Worm (Caenorhabditis elegans) whole organism, L4/young adult: ENCODE data around the gene pgph-2.
A peak's percentile ranks its signal among the peaks of the same experiment; 100 is the strongest.
"Not testable (repeated sequence)": the region's sequence is repeated elsewhere in the genome, so short reads cannot be mapped to it uniquely, and the experiment has no call there.

Source experiments
- W03F9.2 ChIP-seq: fragments of 150-350 bp; optimal IDR thresholded peaks from 2 replicates; lab custom pipeline; 2014; ENCODE audit warnings: missing biosample characterization, missing genetic modification characterization
- dao-5 ChIP-seq: sonication (generic microtip); optimal IDR thresholded peaks from 2 replicates; lab custom pipeline; 2016; ENCODE audit warnings: missing genotype, missing genetic modification characterization, moderate library complexity, missing compliant biosample characterization
- him-1 ChIP-seq: sonication (generic microtip); optimal IDR thresholded peaks from 2 replicates; lab custom pipeline; 2016; ENCODE audit warnings: missing genotype, missing genetic modification reagents, missing genetic modification characterization, missing compliant biosample characterization

The pgph-2 gene

DNA sequence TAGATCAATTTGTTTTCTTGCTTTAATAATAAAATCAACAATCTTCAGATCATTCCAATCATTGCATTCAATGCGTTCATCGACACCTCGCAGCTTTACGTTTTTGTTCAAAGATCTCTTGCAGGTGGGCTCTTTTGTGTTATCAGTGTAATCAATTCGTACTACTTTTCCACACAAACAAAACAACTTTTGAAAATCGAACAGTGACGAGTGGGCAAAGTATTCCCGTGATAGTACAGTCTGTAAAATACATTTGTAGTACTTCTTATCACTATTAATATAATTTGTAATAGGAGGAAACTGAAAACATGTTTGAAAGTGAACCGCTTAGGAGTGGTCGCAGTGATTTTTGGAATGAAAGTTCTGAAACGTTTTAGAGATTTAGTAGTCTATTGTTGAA, at the start of gene pgph-2:
Gene pgph-2 (plus strand): TSS at position 47 of the 400 bp plus-strand sequence.
- TF ChIP-seq him-1, result no peak
- TF ChIP-seq W03F9.2 (tag; lab: Kevin White, UChicago), result no peak
- no peak for TF ChIP-seq dao-5 (tag; lab: Kevin White, UChicago)

DNA sequence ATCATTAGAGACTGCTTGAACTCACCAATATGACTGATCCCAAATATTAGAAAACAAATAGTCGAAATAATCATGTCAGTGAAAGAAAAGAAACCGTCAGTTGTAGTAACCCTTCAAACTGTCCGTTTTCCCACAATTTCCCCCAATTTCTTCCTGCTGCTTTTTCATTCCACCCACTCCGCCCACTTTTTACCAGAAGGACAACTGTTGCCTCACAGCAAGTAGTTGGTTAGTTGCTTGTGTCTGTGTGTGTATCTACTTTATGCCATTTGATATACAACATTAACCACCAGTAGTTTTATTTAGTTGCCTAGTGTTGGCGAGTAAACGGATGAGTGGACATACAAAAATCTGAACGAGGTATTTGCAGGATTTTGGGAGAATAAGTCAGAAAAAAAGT, 48.4 kb upstream of the pgph-2 start, which contains the start of gene K09H11.9:
Gene K09H11.9 (minus strand): TSS at position 101 of the 400 bp plus-strand sequence.
- TF ChIP-seq him-1 (no peak), W03F9.2 (tag; lab: Kevin White, UChicago) (no peak), dao-5 (tag; lab: Kevin White, UChicago) (no peak)

DNA sequence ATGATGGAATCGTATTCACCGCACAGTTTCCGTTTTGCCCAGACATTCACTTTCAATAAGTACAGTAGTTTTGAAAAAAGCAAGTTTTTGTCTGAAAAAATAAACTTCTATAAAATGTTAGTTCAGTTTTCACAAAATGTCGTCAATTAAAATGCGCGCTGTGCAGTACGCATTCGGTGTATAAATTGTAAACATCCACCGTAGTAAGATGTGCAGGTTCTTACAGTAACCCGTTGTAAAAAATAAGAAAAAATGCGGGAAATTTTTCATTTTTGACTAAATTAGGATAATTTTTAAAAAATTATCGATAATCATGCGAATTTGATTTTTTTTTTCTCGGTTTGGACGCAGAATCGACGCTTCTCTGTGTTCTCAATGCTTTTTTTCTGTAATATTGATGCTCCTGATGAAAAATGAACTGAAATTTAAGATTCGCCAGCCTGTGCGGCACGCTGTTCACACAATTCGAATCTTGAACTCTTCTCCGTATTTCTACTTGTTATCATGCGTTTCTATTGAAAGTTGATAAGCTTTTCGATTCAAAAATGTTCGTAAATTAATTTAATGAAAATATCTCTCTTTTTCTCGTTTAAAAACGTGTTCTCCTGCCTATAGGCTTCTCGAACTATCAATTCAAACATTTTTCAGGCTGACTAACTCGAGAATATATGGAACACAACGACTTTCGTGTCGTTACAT, 47.5 kb upstream of the pgph-2 start, which contains the start of gene rga-3:
Gene rga-3 (plus strand): TSS at position 649 of the 699 bp plus-strand sequence.
- TF ChIP-seq him-1, result no peak
- no peak for TF ChIP-seq dao-5 (tag; lab: Kevin White, UChicago)
- TF ChIP-seq W03F9.2 (tag; lab: Kevin White, UChicago), result peak; percentile 66

ce11 chrV:5722093-5722492, 42.8 kb upstream of the pgph-2 start:
- no peak for TF ChIP-seq W03F9.2 (tag; lab: Kevin White, UChicago)

ce11 chrV:5724395-5724794, 40.5 kb upstream of the pgph-2 start:
- no peak for TF ChIP-seq W03F9.2 (tag; lab: Kevin White, UChicago)
- no peak for TF ChIP-seq dao-5 (tag; lab: Kevin White, UChicago)
- no peak for TF ChIP-seq him-1

ce11 chrV:5726463-5726862, 38.5 kb upstream of the pgph-2 start, which contains the start of gene K09H11.4:
TSS of gene K09H11.4 (minus strand) at chrV:5726563.
- TF ChIP-seq dao-5 (tag; lab: Kevin White, UChicago) (no peak), him-1 (no peak), W03F9.2 (tag; lab: Kevin White, UChicago) (no peak)

DNA sequence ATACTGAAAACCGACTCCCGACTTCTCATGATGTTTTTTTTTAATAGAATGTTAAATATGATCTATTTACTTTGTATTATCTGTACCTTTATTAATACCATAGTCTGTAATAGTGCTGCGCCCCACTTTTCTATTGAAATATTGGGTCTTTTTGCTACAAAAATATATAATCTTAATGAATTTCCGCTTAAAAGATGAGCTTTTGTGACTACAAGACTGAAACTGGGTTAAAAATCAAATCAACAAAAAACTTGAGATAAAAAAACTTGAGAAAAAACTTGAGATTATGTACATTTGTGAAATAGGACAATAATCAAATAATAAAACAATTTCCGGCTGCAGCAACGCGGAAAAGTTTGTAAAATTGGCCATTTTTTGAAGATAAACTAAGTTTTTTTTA, 34.1 kb upstream of the pgph-2 start, which contains the start of gene K09H11.15:
Gene K09H11.15 (minus strand): TSS at position 101 of the 400 bp plus-strand sequence.
- no peak for TF ChIP-seq W03F9.2 (tag; lab: Kevin White, UChicago)
- TF ChIP-seq him-1, result no peak
- TF ChIP-seq dao-5 (tag; lab: Kevin White, UChicago), result no peak

DNA sequence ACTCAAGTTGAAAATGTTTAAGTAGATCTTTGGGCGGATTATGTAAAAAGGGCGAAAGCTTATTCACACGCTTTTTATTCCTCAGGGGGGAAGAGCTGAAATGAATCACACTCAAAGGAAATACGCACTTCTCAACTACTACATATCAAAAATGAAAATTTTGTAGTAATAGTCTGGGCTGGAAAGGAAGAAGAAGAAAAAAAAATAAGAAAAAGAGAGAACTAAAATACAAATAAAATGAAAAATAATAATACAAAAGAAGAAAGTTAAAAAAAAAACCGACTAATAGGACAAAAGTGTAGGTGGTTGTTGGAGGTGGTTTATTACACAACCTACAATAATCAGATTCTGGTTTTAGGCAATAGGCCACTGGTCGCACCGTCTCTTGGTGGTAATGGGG, 28.9 kb upstream of the pgph-2 start, which contains the start of gene K09H11.6:
Gene K09H11.6 (minus strand): TSS at position 101 of the 400 bp plus-strand sequence.
- TF ChIP-seq him-1 (no peak), dao-5 (tag; lab: Kevin White, UChicago) (no peak), W03F9.2 (tag; lab: Kevin White, UChicago) (no peak)

DNA sequence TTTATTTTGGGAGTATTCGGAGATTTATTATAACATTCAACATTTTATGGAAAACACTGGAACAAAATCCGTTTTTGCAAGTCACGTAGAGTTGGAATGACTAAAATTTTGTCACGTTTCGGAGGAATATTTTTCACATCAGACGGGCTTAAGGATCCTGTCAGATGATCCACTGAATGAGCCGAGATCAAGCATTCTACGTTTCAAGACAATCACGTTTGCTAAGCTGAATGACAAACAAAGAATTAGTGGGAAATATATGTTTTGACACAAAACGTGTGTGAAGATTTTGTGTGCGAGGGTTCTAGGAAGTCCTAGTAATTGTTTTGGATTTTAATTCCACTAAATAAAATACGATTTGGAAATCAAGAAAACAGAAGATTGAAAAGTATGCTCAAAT, 25.5 kb upstream of the pgph-2 start:
- TF ChIP-seq W03F9.2 (tag; lab: Kevin White, UChicago) (no peak), dao-5 (tag; lab: Kevin White, UChicago) (no peak)

DNA sequence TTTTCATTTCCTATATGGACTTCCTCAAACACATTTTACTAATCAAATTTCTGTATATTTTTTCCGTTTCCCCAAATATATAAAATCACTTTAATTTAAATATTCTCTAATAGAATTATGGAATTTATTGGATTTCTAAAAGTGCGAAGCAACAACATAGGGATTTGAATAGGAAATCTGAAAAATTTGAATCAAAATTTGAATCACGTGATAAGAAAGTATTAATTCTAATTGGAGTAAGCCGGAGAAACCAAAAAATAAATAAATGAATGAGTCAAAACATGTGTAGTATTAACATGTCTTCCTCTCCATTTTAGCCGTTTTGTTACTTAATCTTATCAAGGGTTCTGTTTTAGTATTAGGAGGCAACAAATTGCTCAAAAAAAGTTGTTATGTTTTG, 23.7 kb upstream of the pgph-2 start:
- TF ChIP-seq W03F9.2 (tag; lab: Kevin White, UChicago) (no peak), him-1 (no peak), dao-5 (tag; lab: Kevin White, UChicago) (no peak)

DNA sequence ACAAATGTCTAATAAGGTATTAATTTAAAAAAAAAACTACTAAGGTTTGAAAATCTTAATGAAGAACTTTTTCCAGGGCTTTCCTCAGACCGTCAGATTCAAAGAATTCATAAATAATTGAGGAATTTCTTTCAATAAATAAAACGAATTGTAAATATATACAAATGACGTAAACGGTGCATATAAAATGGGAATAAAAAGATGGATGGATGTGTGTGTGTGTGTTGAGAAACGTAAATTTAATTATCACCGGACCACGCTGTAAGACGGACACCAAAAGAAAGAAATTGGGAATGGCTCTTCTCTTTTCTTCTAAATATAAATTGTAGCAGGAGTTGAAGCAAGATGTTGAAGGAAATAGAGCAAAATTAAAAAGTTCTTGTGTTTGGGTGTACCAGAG, 18.7 kb upstream of the pgph-2 start:
- TF ChIP-seq W03F9.2 (tag; lab: Kevin White, UChicago) (no peak), him-1 (no peak), dao-5 (tag; lab: Kevin White, UChicago) (no peak)

- TF ChIP-seq him-1 (no peak), W03F9.2 (tag; lab: Kevin White, UChicago) (no peak), dao-5 (tag; lab: Kevin White, UChicago) (no peak)
Observed at ce11 chrV:5747519-5747918, 17.4 kb upstream of the pgph-2 start, which contains the start of gene acds-10. TSS of gene acds-10 (plus strand) at chrV:5747819.

- TF ChIP-seq W03F9.2 (tag; lab: Kevin White, UChicago) (no peak), him-1 (no peak), dao-5 (tag; lab: Kevin White, UChicago) (no peak)
Observed at ce11 chrV:5753432-5753831, 11.5 kb upstream of the pgph-2 start, which contains the start of gene pgph-1. TSS of gene pgph-1 (minus strand) at chrV:5753532.

- TF ChIP-seq him-1; dao-5 (tag; lab: Kevin White, UChicago); W03F9.2 (tag; lab: Kevin White, UChicago): not testable (repeated sequence)
Observed at ce11 chrV:5755203-5755693, 9.7 kb upstream of the pgph-2 start, which contains the start of gene K09H11.11. TSS of gene K09H11.11 (minus strand) at chrV:5755253.
